Fruit fly (Drosophila melanogaster): Measurements from ENCODE around the gene CG9399.

The CG9399 gene

dm6 chr3R:9555334-9555974, 18.6 kb downstream of the CG9399 start, which contains the start of the genes CG9386 and BckdhA (continued):
- TF ChIP-seq CG17568 (GFP tag; optimal IDR thresholded peaks at IDR 0.05) (no peak), unpg (GFP tag; optimal IDR thresholded peaks at IDR 0.05) (peak; percentile 16), pfk (GFP tag; optimal IDR thresholded peaks at IDR 0.05) (no peak), gem (tag; optimal IDR thresholded peaks at IDR 0.05) (peak; percentile 66), Bdp1 (GFP tag; optimal IDR thresholded peaks at IDR 0.05) (peak; percentile 23), az2 (GFP tag; optimal IDR thresholded peaks at IDR 0.05) (peak; percentile 37), inv (GFP tag; IDR thresholded peaks at IDR 0.05; ENCODE audit: partially characterized antibody) (peak; percentile 54), CG4424 (GFP tag; optimal IDR thresholded peaks at IDR 0.05) (peak; percentile 47), CG2116 (GFP tag; optimal IDR thresholded peaks at IDR 0.05) (peak; percentile 81), lilli (GFP tag; optimal IDR thresholded peaks at IDR 0.05) (peak; percentile 78), Dbx (GFP tag; IDR thresholded peaks at IDR 0.05) (peak; percentile 53; the same call in 2 of the 3 replicates), E2f1 (GFP tag; IDR thresholded peaks at IDR 0.05) (no peak), NC2α (GFP tag; optimal IDR thresholded peaks at IDR 0.05) (no peak), Ets97D (GFP tag; optimal IDR thresholded peaks at IDR 0.05) (peak; percentile 35), Sry-δ (GFP tag; optimal IDR thresholded peaks at IDR 0.05) (peak; percentile 71), CG15269 (tag; optimal IDR thresholded peaks at IDR 0.05) (no peak), CG6272 (GFP tag; IDR thresholded peaks at IDR 0.05) (peak; percentile 37; the same call in 1 of the 2 replicates), grau (tag; optimal IDR thresholded peaks at IDR 0.05) (peak; percentile 56), CG14710 (tag; optimal IDR thresholded peaks at IDR 0.05) (peak; percentile 66), cas (GFP tag; IDR thresholded peaks at IDR 0.05) (no peak), Blimp-1 (GFP tag; optimal IDR thresholded peaks at IDR 0.05) (peak; percentile 65), CG34224 (GFP tag; IDR thresholded peaks at IDR 0.05; ENCODE audit: partially characterized antibody) (peak; percentile 60), Lim3 (GFP tag; IDR thresholded peaks at IDR 0.05) (no peak), Ada2b (GFP tag; IDR thresholded peaks at IDR 0.05) (peak; percentile 43; the same call in 1 of the 2 replicates), lab (GFP tag; optimal IDR thresholded peaks at IDR 0.05) (peak; percentile 55), CG10654 (GFP tag; optimal IDR thresholded peaks at IDR 0.05) (peak; percentile 45), ERR (GFP tag; optimal IDR thresholded peaks at IDR 0.05) (no peak), Pdp1 (GFP tag; optimal IDR thresholded peaks at IDR 0.05) (peak; percentile 54 to 99), CG10366 (GFP tag; IDR thresholded peaks at IDR 0.05) (peak; percentile 28; the same call in 1 of the 2 replicates), Gug (GFP tag; IDR thresholded peaks at IDR 0.05) (peak; percentile 61; the same call in 2 of the 4 replicates), CG16813 (GFP tag; IDR thresholded peaks at IDR 0.05; ENCODE audit: partially characterized antibody) (peak; percentile 70), CG6683 (GFP tag; optimal IDR thresholded peaks at IDR 0.05) (no peak), CG14050 (GFP tag; IDR thresholded peaks at IDR 0.05) (no peak), Dll (GFP tag; IDR thresholded peaks at IDR 0.05; ENCODE audit: partially characterized antibody) (peak; percentile 85), Med (GFP tag) (peak; percentile 92), lola (GFP tag; optimal IDR thresholded peaks at IDR 0.05) (peak in 1 of 3 experiments; percentile 48), sens (GFP tag) (peak; percentile 71), kah (GFP tag; optimal IDR thresholded peaks at IDR 0.05) (peak; percentile 72), CG32532 (GFP tag; IDR thresholded peaks at IDR 0.05) (peak; percentile 62), CG13894 (tag; optimal IDR thresholded peaks at IDR 0.05) (peak; percentile 63), CG31441 (GFP tag; IDR thresholded peaks at IDR 0.05) (peak; percentile 52; the same call in 1 of the 2 replicates), slp2 (GFP tag; optimal IDR thresholded peaks at IDR 0.05) (peak; percentile 6), Ets65A (GFP tag) (peak; percentile 95), Fer3 (tag; optimal IDR thresholded peaks at IDR 0.05) (peak; percentile 42), CG13123 (GFP tag; optimal IDR thresholded peaks at IDR 0.05) (peak; percentile 20), sug (tag; optimal IDR thresholded peaks at IDR 0.05) (peak; percentile 60), usp (GFP tag; optimal IDR thresholded peaks at IDR 0.05) (no peak), CG18262 (tag; optimal IDR thresholded peaks at IDR 0.05) (peak; percentile 56), CG2120 (GFP tag; optimal IDR thresholded peaks at IDR 0.05) (peak; percentile 81)

Measured in whole organism, embryonic.